Worm (Caenorhabditis elegans) whole organism, L3 larva: ENCODE results near the gene ndua-7.

Experiments
- ZK546.5 ChIP-seq: sonication (generic microtip); optimal IDR thresholded peaks from 2 replicates; lab custom pipeline; 2017; ENCODE audit warnings: missing biosample characterization, missing genetic modification characterization
- aly-2 ChIP-seq: fragments of 150-350 bp; optimal IDR thresholded peaks from 2 replicates; lab custom pipeline; 2014; ENCODE audit warnings: missing biosample characterization, missing genetic modification characterization
- ama-1 ChIP-seq: fragments of 150-350 bp; optimal IDR thresholded peaks from 2 replicates; lab custom pipeline; 2018
- ceh-16 ChIP-seq: sonication (generic microtip); optimal IDR thresholded peaks from 2 replicates; lab custom pipeline; 2017; ENCODE audit warnings: missing biosample characterization, missing genetic modification characterization
- ceh-82 ChIP-seq: fragments of 150-350 bp; optimal IDR thresholded peaks from 2 replicates; lab custom pipeline; 2014; ENCODE audit warnings: missing biosample characterization, missing genetic modification characterization
- ceh-9 ChIP-seq: sonication (generic microtip); optimal IDR thresholded peaks from 2 replicates; lab custom pipeline; 2018; ENCODE audit warnings: missing biosample characterization, missing genetic modification characterization
- egl-27 ChIP-seq: sonication (generic microtip); optimal IDR thresholded peaks from 4 replicates; lab custom pipeline; 2017; ENCODE audit warnings: missing biosample characterization, missing genetic modification reagents, missing genetic modification characterization
- egl-5 ChIP-seq: fragments of 150-350 bp; optimal IDR thresholded peaks from 2 replicates; lab custom pipeline; 2017; ENCODE audit warnings: missing biosample characterization, missing genetic modification reagents, missing genetic modification characterization, inconsistent platforms
- elt-1 ChIP-seq: fragments of 150-350 bp; optimal IDR thresholded peaks from 2 replicates; lab custom pipeline; 2014; ENCODE audit warnings: missing biosample characterization, missing genetic modification characterization
- elt-2 ChIP-seq: sonication (generic microtip); optimal IDR thresholded peaks from 2 replicates; lab custom pipeline; 2016; ENCODE audit warnings: missing genetic modification reagents, mild to moderate bottlenecking, missing genetic modification characterization, missing compliant biosample characterization
- elt-3 ChIP-seq, 3 experiments: fragments of 150-350 bp in 1 of 3; sonication (generic microtip) in 2 of 3; optimal IDR thresholded peaks; 2 replicates in 2 of 3; 4 replicates in 1 of 3; lab custom pipeline; 2014 to 2017; ENCODE audit warnings: missing biosample characterization in 3 of 3, missing genetic modification characterization in 3 of 3
- eor-1 ChIP-seq, 2 experiments: fragments of 150-350 bp; optimal IDR thresholded peaks; 2 replicates each; lab custom pipeline; 2014 to 2018; ENCODE audit warnings: missing biosample characterization in 2 of 2, missing genetic modification characterization in 2 of 2
- fkh-2 ChIP-seq: fragments of 150-350 bp; optimal IDR thresholded peaks from 2 replicates; lab custom pipeline; 2014; ENCODE audit warnings: missing biosample characterization, missing genetic modification reagents, missing genetic modification characterization
- fos-1 ChIP-seq: fragments of 150-350 bp; optimal IDR thresholded peaks from 2 replicates; lab custom pipeline; 2014; ENCODE audit warnings: missing biosample characterization, missing genetic modification characterization
- lin-15B ChIP-seq: fragments of 150-350 bp; optimal IDR thresholded peaks from 2 replicates; lab custom pipeline; 2014; ENCODE audit warnings: missing biosample characterization, missing genetic modification characterization
- lin-39 ChIP-seq: fragments of 150-350 bp; optimal IDR thresholded peaks from 2 replicates; lab custom pipeline; 2018; ENCODE audit warnings: missing biosample characterization, missing genetic modification reagents, missing genetic modification characterization
- lsy-12 ChIP-seq: sonication (generic microtip); optimal IDR thresholded peaks from 2 replicates; lab custom pipeline; 2016; ENCODE audit warnings: mild to moderate bottlenecking, missing genetic modification characterization, missing compliant biosample characterization
- mdl-1 ChIP-seq: fragments of 150-350 bp; optimal IDR thresholded peaks from 2 replicates; lab custom pipeline; 2014; ENCODE audit warnings: missing biosample characterization, missing genetic modification characterization
- mml-1 ChIP-seq: fragments of 150-350 bp; sonication (generic microtip); optimal IDR thresholded peaks from 3 replicates; lab custom pipeline; 2014; ENCODE audit warnings: missing biosample characterization, missing genetic modification characterization
- nfya-1 ChIP-seq: sonication (generic microtip); optimal IDR thresholded peaks from 2 replicates; lab custom pipeline; 2017; ENCODE audit warnings: missing genetic modification characterization, mild to moderate bottlenecking, missing compliant biosample characterization, antibody characterized with exemption, moderate library complexity; ENCODE audit not compliant: insufficient read depth
- nhr-11 ChIP-seq: fragments of 150-350 bp; optimal IDR thresholded peaks from 2 replicates; lab custom pipeline; 2014; ENCODE audit warnings: missing biosample characterization, missing genetic modification characterization
- nhr-12 ChIP-seq: fragments of 150-350 bp; optimal IDR thresholded peaks from 2 replicates; lab custom pipeline; 2014; ENCODE audit warnings: missing biosample characterization, missing genetic modification characterization
- nhr-23 ChIP-seq: fragments of 150-350 bp; optimal IDR thresholded peaks from 2 replicates; lab custom pipeline; 2014; ENCODE audit warnings: missing biosample characterization, missing genetic modification reagents, missing genetic modification characterization
- nhr-237 ChIP-seq: fragments of 150-350 bp; optimal IDR thresholded peaks from 2 replicates; lab custom pipeline; 2014; ENCODE audit warnings: missing biosample characterization, missing genetic modification characterization
- nhr-25 ChIP-seq: sonication (generic microtip); optimal IDR thresholded peaks from 2 replicates; lab custom pipeline; 2017; ENCODE audit warnings: missing biosample characterization, missing genetic modification characterization
- nhr-28 ChIP-seq: fragments of 150-350 bp; optimal IDR thresholded peaks from 2 replicates; lab custom pipeline; 2014; ENCODE audit warnings: missing biosample characterization, missing genetic modification characterization
- nhr-43 ChIP-seq: sonication (generic microtip); optimal IDR thresholded peaks from 2 replicates; lab custom pipeline; 2016; ENCODE audit warnings: mild to moderate bottlenecking, missing genetic modification characterization, missing compliant biosample characterization; ENCODE audit not compliant: poor library complexity, severe bottlenecking
- nhr-67 ChIP-seq: fragments of 150-350 bp; optimal IDR thresholded peaks from 2 replicates; lab custom pipeline; 2014; ENCODE audit warnings: missing biosample characterization, missing genetic modification characterization
- nhr-76 ChIP-seq: fragments of 150-350 bp; sonication (generic microtip); optimal IDR thresholded peaks from 5 replicates; lab custom pipeline; 2014; ENCODE audit warnings: missing biosample characterization, missing genetic modification characterization
- sea-2 ChIP-seq: fragments of 150-350 bp; sonication (generic microtip); optimal IDR thresholded peaks from 4 replicates; lab custom pipeline; 2014; ENCODE audit warnings: missing biosample characterization, missing genetic modification reagents, missing genetic modification characterization
- skn-1 ChIP-seq: fragments of 150-350 bp; optimal IDR thresholded peaks from 2 replicates; lab custom pipeline; 2014; ENCODE audit warnings: missing biosample characterization, missing genetic modification characterization
- snpc-4 ChIP-seq: fragments of 150-350 bp; optimal IDR thresholded peaks from 2 replicates; lab custom pipeline; 2014; ENCODE audit warnings: missing biosample characterization, missing genetic modification characterization
- tbx-2 ChIP-seq: sonication (generic microtip); optimal IDR thresholded peaks from 2 replicates; lab custom pipeline; 2016; ENCODE audit warnings: mild to moderate bottlenecking, missing genetic modification characterization, missing compliant biosample characterization
- unc-39 ChIP-seq: sonication (generic microtip); optimal IDR thresholded peaks from 4 replicates; lab custom pipeline; 2017; ENCODE audit warnings: missing biosample characterization, missing genetic modification characterization
- unc-62 ChIP-seq: fragments of 150-350 bp; sonication (generic microtip); optimal IDR thresholded peaks from 4 replicates; lab custom pipeline; 2014; ENCODE audit warnings: missing biosample characterization, missing genetic modification reagents, missing genetic modification characterization
- zag-1 ChIP-seq: fragments of 150-350 bp; optimal IDR thresholded peaks from 2 replicates; lab custom pipeline; 2014; ENCODE audit warnings: missing biosample characterization, missing genetic modification characterization
- ztf-11 ChIP-seq: fragments of 150-350 bp; optimal IDR thresholded peaks from 2 replicates; lab custom pipeline; 2014; ENCODE audit warnings: missing biosample characterization, missing genetic modification characterization
- ztf-4 ChIP-seq: fragments of 150-350 bp; optimal IDR thresholded peaks from 2 replicates; lab custom pipeline; 2014; ENCODE audit warnings: missing biosample characterization, missing genetic modification characterization

Gene ndua-7

DNA sequence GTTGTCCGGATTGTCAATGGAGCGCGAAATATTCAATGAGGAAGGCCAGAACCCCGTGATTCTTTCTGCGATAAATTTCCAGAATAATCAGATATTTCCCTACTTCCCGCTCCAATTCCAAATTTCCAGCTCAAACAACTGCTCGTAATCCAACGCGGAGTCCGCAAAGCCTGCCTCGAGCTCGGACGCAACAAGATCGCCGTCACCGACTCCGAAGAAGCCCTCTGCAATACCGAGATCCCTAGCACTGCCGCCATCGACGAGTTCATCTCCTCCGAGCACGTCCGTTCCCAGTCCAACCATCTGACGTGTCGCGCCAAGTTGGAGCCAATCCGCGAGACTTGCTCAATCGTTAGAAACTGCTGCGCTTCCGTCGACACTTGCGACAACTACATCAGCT lies 9.3 kb downstream of the ndua-7 start:
- no peak for TF ChIP-seq ceh-9 (tag; lab: Kevin White, UChicago)
- TF ChIP-seq egl-5 (tag; lab: Kevin White, UChicago): no peak
- TF ChIP-seq nhr-43 (tag; lab: Kevin White, UChicago): no peak
- TF ChIP-seq elt-2 (tag; lab: Kevin White, UChicago): no peak
- no peak for TF ChIP-seq nhr-67 (tag; lab: Kevin White, UChicago)
- TF ChIP-seq ceh-16 (tag; lab: Kevin White, UChicago): no peak
- TF ChIP-seq lin-15B: no peak
- TF ChIP-seq tbx-2 (tag; lab: Kevin White, UChicago): no peak
- TF ChIP-seq, all 47 proteins: peak for 0

DNA sequence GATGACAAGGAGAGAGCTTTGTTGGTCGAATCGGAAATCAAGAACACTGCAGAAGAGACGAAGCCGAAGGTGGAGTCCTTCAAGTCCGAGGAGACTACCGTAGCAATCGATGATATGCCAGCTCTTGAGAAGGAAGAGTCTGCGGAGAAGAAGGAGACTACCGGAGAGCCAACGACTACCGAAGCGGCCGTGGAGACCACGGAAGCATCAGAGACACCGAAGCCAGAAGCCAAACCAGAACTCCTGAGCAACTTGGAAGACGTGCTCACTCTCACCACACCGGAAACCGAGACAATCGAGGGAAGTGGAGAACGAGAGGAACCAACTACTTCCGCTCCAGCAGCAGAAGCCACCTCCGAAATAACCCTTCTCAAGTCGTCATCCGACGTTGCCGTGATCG lies 10.3 kb downstream of the ndua-7 start:
- TF ChIP-seq unc-39 (no peak), lin-15B (no peak), snpc-4 (tag; lab: Kevin White, UChicago) (no peak), nhr-237 (tag; lab: Kevin White, UChicago) (no peak), aly-2 (no peak), nhr-23 (tag; lab: Kevin White, UChicago) (no peak), mdl-1 (tag; lab: Kevin White, UChicago) (no peak), fos-1 (tag; lab: Kevin White, UChicago) (no peak), sea-2 (GFP tag; lab: Kevin White, UChicago) (no peak), elt-3 (tag; optimal IDR thresholded peaks at IDR 0.05; lab: Kevin White, UChicago) (no peak), lin-39 (tag; lab: Kevin White, UChicago) (no peak), nhr-11 (tag; lab: Kevin White, UChicago) (no peak), nhr-25 (tag; lab: Kevin White, UChicago) (no peak), nhr-43 (tag; lab: Kevin White, UChicago) (no peak), mml-1 (tag; lab: Kevin White, UChicago) (no peak), skn-1 (tag; lab: Kevin White, UChicago) (no peak), ceh-82 (tag; lab: Kevin White, UChicago) (no peak), ZK546.5 (tag; lab: Kevin White, UChicago) (no peak), ztf-11 (no peak), ceh-16 (tag; lab: Kevin White, UChicago) (no peak)
- TF ChIP-seq, all 47 proteins: peak for 0

DNA sequence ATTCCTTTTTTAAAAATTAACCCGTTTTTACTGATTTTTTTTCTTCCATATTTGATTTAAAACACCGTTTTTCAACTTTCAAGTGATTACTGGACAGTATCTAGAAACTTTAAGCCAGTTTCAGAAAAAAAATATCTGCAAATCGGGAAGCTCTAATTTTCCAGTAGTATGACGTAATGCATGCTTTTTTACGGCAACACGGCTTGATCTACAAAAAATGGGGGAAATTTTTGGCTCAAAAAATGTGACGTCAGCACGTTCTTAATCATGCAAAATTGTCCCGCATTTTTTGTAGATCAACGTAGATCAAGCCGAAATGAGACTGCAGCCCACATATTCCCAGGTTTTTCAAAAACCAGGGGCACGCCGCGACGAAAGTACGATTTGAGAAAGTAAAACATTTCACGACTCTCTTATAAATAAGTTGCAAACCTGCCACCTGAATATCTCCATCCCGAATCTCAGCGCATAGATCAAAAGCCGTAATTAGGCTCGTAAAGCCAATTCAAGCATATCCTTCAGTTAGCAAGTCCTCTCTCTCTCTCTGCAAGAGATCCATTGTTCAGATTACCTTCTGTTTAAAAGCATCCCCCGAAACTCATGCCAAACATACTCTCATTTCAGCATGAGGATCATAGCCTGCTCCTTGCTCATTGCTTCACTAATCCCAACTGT lies 12.5 kb downstream of the ndua-7 start, which contains the start of gene E01G4.6:
E01G4.6 (plus strand) TSS at position 625 of the 675 bp plus-strand sequence.
- TF ChIP-seq nfya-1 (tag; lab: Kevin White, UChicago) (no peak), nhr-28 (no peak), aly-2 (no peak), egl-27 (tag; lab: Kevin White, UChicago) (no peak), unc-62 (GFP tag; lab: Kevin White, UChicago) (no peak), nhr-12 (tag; lab: Kevin White, UChicago) (no peak), lsy-12 (tag; lab: Kevin White, UChicago) (no peak), mml-1 (tag; lab: Kevin White, UChicago) (no peak), eor-1 (tag; optimal IDR thresholded peaks at IDR 0.05; lab: Kevin White, UChicago) (no peak), nhr-76 (tag; lab: Kevin White, UChicago) (no peak), ztf-4 (tag; lab: Kevin White, UChicago) (no peak), unc-39 (no peak), tbx-2 (tag; lab: Kevin White, UChicago) (no peak), zag-1 (tag; lab: Kevin White, UChicago) (no peak), elt-1 (tag; lab: Kevin White, UChicago) (no peak)

DNA sequence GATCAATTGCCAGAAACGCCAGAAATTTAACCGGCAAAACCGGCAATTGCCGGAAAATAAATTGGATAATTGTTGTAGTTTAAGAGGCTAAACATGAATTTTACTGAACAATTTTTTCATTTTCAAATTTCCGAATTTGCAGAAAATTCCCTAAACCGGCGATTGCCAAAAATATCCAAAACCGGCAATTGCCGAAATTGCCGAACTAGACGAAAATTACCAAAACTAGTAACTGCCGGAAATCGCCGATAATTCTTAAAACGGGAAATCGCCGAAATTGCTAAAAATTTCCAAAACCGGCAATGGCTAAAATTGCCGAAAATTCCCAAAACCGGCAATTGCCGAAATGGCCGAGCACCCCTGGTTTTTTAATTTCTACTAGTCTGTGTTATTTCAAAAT lies 15.0 kb downstream of the ndua-7 start:
- TF ChIP-seq nhr-76 (tag; lab: Kevin White, UChicago) (no peak), ama-1 (no peak), nhr-237 (tag; lab: Kevin White, UChicago) (no peak), aly-2 (no peak), skn-1 (tag; lab: Kevin White, UChicago) (no peak), fkh-2 (tag; lab: Kevin White, UChicago) (no peak)
- TF ChIP-seq, all 47 proteins: peak for 0
